Fruit fly (Drosophila melanogaster) whole organism, embryonic: ENCODE data around the gene CG6290.
A peak's percentile ranks its signal among the peaks of the same experiment; 100 is the strongest.

ENCODE experiments used
- CG1024 ChIP-seq: fragments of 200-800 bp; sonication (Bioruptor generic); IDR thresholded peaks from 2 replicates; pipeline ENCODE4 v1.3.6; 2022; ENCODE audit warnings: missing biosample characterization, missing genetic modification characterization
- CG10654 ChIP-seq: fragments of 200-800 bp; sonication (Bioruptor generic); optimal IDR thresholded peaks from 2 replicates; lab custom pipeline; 2016; ENCODE audit warnings: missing biosample characterization, missing genetic modification characterization
- CG12942 ChIP-seq: fragments of 200-800 bp; sonication (Bioruptor generic); optimal IDR thresholded peaks from 3 replicates; lab custom pipeline; 2016; ENCODE audit warnings: missing biosample characterization, missing genetic modification characterization
- CG1529 ChIP-seq: fragments of 200-800 bp; sonication (Bioruptor generic); optimal IDR thresholded peaks from 3 replicates; lab custom pipeline; 2018; ENCODE audit warnings: missing biosample characterization, missing genetic modification characterization
- CG15479 ChIP-seq: fragments of 200-800 bp; sonication (Bioruptor generic); optimal IDR thresholded peaks from 3 replicates; lab custom pipeline; 2019; ENCODE audit warnings: missing biosample characterization, mild to moderate bottlenecking, missing genetic modification characterization, moderate library complexity
- CG1603 ChIP-seq: fragments of 200-800 bp; sonication (Bioruptor generic); optimal IDR thresholded peaks from 2 replicates; lab custom pipeline; 2019; ENCODE audit warnings: missing biosample characterization, mild to moderate bottlenecking, missing genetic modification characterization, moderate library complexity
- CG17385 ChIP-seq: fragments of 200-800 bp; sonication (Bioruptor generic); optimal IDR thresholded peaks from 3 replicates; lab custom pipeline; 2018; ENCODE audit warnings: missing biosample characterization, mild to moderate bottlenecking, missing genetic modification characterization
- CG30020 ChIP-seq: fragments of 200-800 bp; optimal IDR thresholded peaks from 2 replicates; lab custom pipeline; 2019; ENCODE audit warnings: missing biosample characterization, mild to moderate bottlenecking, missing genetic modification characterization, moderate library complexity
- CG30403 ChIP-seq: fragments of 200-800 bp; sonication (Bioruptor generic); optimal IDR thresholded peaks from 3 replicates; lab custom pipeline; 2016; ENCODE audit warnings: missing biosample characterization, missing genetic modification characterization
- CG30431 ChIP-seq: fragments of 200-800 bp; sonication (Bioruptor generic); optimal IDR thresholded peaks from 2 replicates; lab custom pipeline; 2017; ENCODE audit warnings: missing biosample characterization, missing genetic modification characterization
- CG31365 ChIP-seq: fragments of 200-800 bp; sonication (Bioruptor generic); optimal IDR thresholded peaks from 2 replicates; lab custom pipeline; 2018; ENCODE audit warnings: missing biosample characterization, mild to moderate bottlenecking, missing genetic modification characterization
- CG32532 ChIP-seq: fragments of 200-800 bp; sonication (Bioruptor generic); IDR thresholded peaks from 2 replicates; pipeline ENCODE4 v1.3.6; 2022; ENCODE audit warnings: missing biosample characterization, missing genetic modification characterization
- CG33213 ChIP-seq: fragments of 200-800 bp; sonication (Bioruptor generic); optimal IDR thresholded peaks from 3 replicates; lab custom pipeline; 2016; ENCODE audit warnings: missing biosample characterization, missing genetic modification characterization
- CG3407 ChIP-seq: fragments of 200-800 bp; sonication (Bioruptor generic); optimal IDR thresholded peaks from 2 replicates; lab custom pipeline; 2018; ENCODE audit warnings: missing biosample characterization, mild to moderate bottlenecking, missing genetic modification characterization
- CG6254 ChIP-seq: fragments of 200-800 bp; sonication (Bioruptor generic); optimal IDR thresholded peaks from 3 replicates; lab custom pipeline; 2017; ENCODE audit warnings: mild to moderate bottlenecking, missing biosample characterization, missing genetic modification reagents, missing genetic modification characterization
- CG6272 ChIP-seq: fragments of 200-800 bp; sonication (Bioruptor generic); IDR thresholded peaks from 2 replicates; pipeline ENCODE4 v1.3.6; 2022; ENCODE audit warnings: missing biosample characterization, missing genetic modification characterization
- CG8089 ChIP-seq: fragments of 200-800 bp; sonication (Bioruptor generic); optimal IDR thresholded peaks from 3 replicates; lab custom pipeline; 2016; ENCODE audit warnings: missing biosample characterization, missing genetic modification characterization
- CG8478 ChIP-seq: fragments of >200 bp; optimal IDR thresholded peaks from 2 replicates; lab custom pipeline; 2018
- CG9609 ChIP-seq: fragments of 200-800 bp; sonication (Bioruptor generic); optimal IDR thresholded peaks from 3 replicates; lab custom pipeline; 2016; ENCODE audit warnings: missing biosample characterization, missing genetic modification characterization
- CG9727 ChIP-seq: fragments of 200-800 bp; sonication (Bioruptor generic); optimal IDR thresholded peaks from 3 replicates; lab custom pipeline; 2017; ENCODE audit warnings: missing biosample characterization, mild to moderate bottlenecking, missing genetic modification characterization
- D ChIP-seq, 2 experiments: fragments of 200-800 bp in 1 of 2; fragments of >200 bp in 1 of 2; sonication (Bioruptor generic) in 1 of 2; optimal IDR thresholded peaks; 2 replicates in 1 of 2; 3 replicates in 1 of 2; lab custom pipeline; 2017; ENCODE audit warnings: mild to moderate bottlenecking in 1 of 2, missing biosample characterization in 1 of 2, missing genetic modification characterization in 1 of 2, missing genetic modification reagents in 1 of 2
- Dip2 ChIP-seq: fragments of 200-800 bp; sonication (Bioruptor generic); IDR thresholded peaks from 2 replicates; pipeline ENCODE4 v1.3.6; 2022; ENCODE audit warnings: missing biosample characterization, missing genetic modification characterization
- ERR ChIP-seq: fragments of 200-800 bp; sonication (Bioruptor generic); optimal IDR thresholded peaks from 2 replicates; lab custom pipeline; 2016; ENCODE audit warnings: missing biosample characterization, missing genetic modification characterization
- Gsc ChIP-seq: fragments of 200-800 bp; sonication (Bioruptor generic); IDR thresholded peaks from 2 replicates; pipeline ENCODE4 v1.3.6; 2022; ENCODE audit warnings: missing biosample characterization, missing genetic modification characterization
- HHEX ChIP-seq: fragments of 200-800 bp; sonication (Bioruptor generic); optimal IDR thresholded peaks from 3 replicates; lab custom pipeline; 2017; ENCODE audit warnings: missing biosample characterization, mild to moderate bottlenecking, missing genetic modification characterization, missing genetic modification reagents
- Lpt ChIP-seq: fragments of >200 bp; optimal IDR thresholded peaks from 2 replicates; lab custom pipeline; 2018; ENCODE audit warnings: missing biosample characterization, missing genetic modification characterization
- Mad ChIP-seq: fragments of 200-800 bp; sonication (Bioruptor generic); optimal IDR thresholded peaks from 2 replicates; lab custom pipeline; 2016; ENCODE audit warnings: missing biosample characterization, missing genetic modification characterization
- Nf-YA ChIP-seq: fragments of 200-800 bp; sonication (Bioruptor generic); IDR thresholded peaks from 2 replicates; pipeline ENCODE4 v1.3.6; 2022; ENCODE audit warnings: missing biosample characterization, missing genetic modification characterization
- Opbp ChIP-seq: fragments of 200-800 bp; sonication (Bioruptor generic); IDR thresholded peaks from 3 replicates; pipeline ENCODE4 v1.3.6; 2022; ENCODE audit warnings: missing biosample characterization, missing genetic modification characterization; ENCODE audit not compliant: partially characterized antibody
- Ssrp ChIP-seq: fragments of 200-800 bp; sonication (Bioruptor generic); optimal IDR thresholded peaks from 2 replicates; lab custom pipeline; 2018; ENCODE audit warnings: missing biosample characterization, mild to moderate bottlenecking, missing genetic modification characterization, moderate library complexity
- abd-A ChIP-seq: fragments of 200-800 bp; sonication (Bioruptor generic); optimal IDR thresholded peaks from 3 replicates; lab custom pipeline; 2019; ENCODE audit warnings: missing biosample characterization, mild to moderate bottlenecking, missing genetic modification characterization, moderate library complexity
- chif ChIP-seq, 2 experiments: fragments of 200-800 bp; sonication (Bioruptor generic); optimal IDR thresholded peaks; 3 replicates each; lab custom pipeline; 2016; ENCODE audit warnings: missing biosample characterization in 2 of 2, missing genetic modification characterization in 2 of 2
- chinmo ChIP-seq: fragments of 200-800 bp; sonication (Bioruptor generic); IDR thresholded peaks from 4 replicates; pipeline ENCODE4 v1.3.6; 2022; ENCODE audit warnings: missing biosample characterization, missing genetic modification characterization; ENCODE audit not compliant: partially characterized antibody
- corto ChIP-seq: fragments of 200-800 bp; sonication (Bioruptor generic); optimal IDR thresholded peaks from 2 replicates; lab custom pipeline; 2016; ENCODE audit warnings: missing biosample characterization, mild to moderate bottlenecking, missing genetic modification characterization, moderate library complexity
- danr ChIP-seq: fragments of 200-800 bp; sonication (Bioruptor generic); IDR thresholded peaks from 2 replicates; pipeline ENCODE4 v1.3.6; 2022; ENCODE audit warnings: missing biosample characterization, missing genetic modification characterization
- dm ChIP-seq: fragments of 200-800 bp; sonication (Bioruptor generic); optimal IDR thresholded peaks from 3 replicates; lab custom pipeline; 2016; ENCODE audit warnings: missing biosample characterization, missing genetic modification characterization
- ewg ChIP-seq: fragments of 200-800 bp; sonication (Bioruptor generic); optimal IDR thresholded peaks from 3 replicates; lab custom pipeline; 2017; ENCODE audit warnings: mild to moderate bottlenecking, missing biosample characterization, missing genetic modification reagents, missing genetic modification characterization
- grn ChIP-seq: fragments of 200-800 bp; sonication (Bioruptor generic); optimal IDR thresholded peaks from 3 replicates; lab custom pipeline; 2017; ENCODE audit warnings: missing biosample characterization, missing genetic modification characterization
- gt ChIP-seq: fragments of 200-800 bp; sonication (Bioruptor generic); IDR thresholded peaks from 2 replicates; pipeline ENCODE4 v1.3.6; 2022; ENCODE audit warnings: missing biosample characterization, missing genetic modification characterization
- knrl ChIP-seq: fragments of 200-800 bp; sonication (Bioruptor generic); IDR thresholded peaks from 3 replicates; pipeline ENCODE4 v1.3.6; 2022; ENCODE audit warnings: missing biosample characterization, missing genetic modification characterization; ENCODE audit not compliant: partially characterized antibody
- luna ChIP-seq: fragments of 200-800 bp; sonication (Bioruptor generic); optimal IDR thresholded peaks from 2 replicates; lab custom pipeline; 2016; ENCODE audit warnings: missing biosample characterization, missing genetic modification characterization
- prd ChIP-seq, 3 experiments: fragments of >200 bp in 2 of 3; fragments of 200-800 bp in 1 of 3; sonication (Bioruptor generic) in 1 of 3; optimal IDR thresholded peaks in 2 of 3; IDR thresholded peaks in 1 of 3; 2 replicates in 2 of 3; 3 replicates in 1 of 3; pipeline versions ENCODE4 v1.3.6 to Lab custom; 2017 to 2022; ENCODE audit warnings: missing biosample characterization in 1 of 3, missing genetic modification characterization in 1 of 3
- pzg ChIP-seq: fragments of 200-800 bp; sonication (Bioruptor generic); optimal IDR thresholded peaks from 3 replicates; lab custom pipeline; 2018; ENCODE audit warnings: missing biosample characterization, mild to moderate bottlenecking, missing genetic modification characterization, moderate library complexity
- ranshi ChIP-seq: fragments of 200-800 bp; sonication (Bioruptor generic); IDR thresholded peaks from 2 replicates; pipeline ENCODE4 v1.3.6; 2022; ENCODE audit warnings: missing biosample characterization, missing genetic modification characterization
- sd ChIP-seq: fragments of 200-800 bp; sonication (Bioruptor generic); optimal IDR thresholded peaks from 3 replicates; lab custom pipeline; 2018; ENCODE audit warnings: missing biosample characterization, mild to moderate bottlenecking, missing genetic modification characterization, moderate library complexity
- slbo ChIP-seq: fragments of 200-800 bp; sonication (Bioruptor generic); IDR thresholded peaks from 2 replicates; pipeline ENCODE4 v1.3.6; 2022; ENCODE audit warnings: missing biosample characterization, missing genetic modification characterization
- so ChIP-seq: fragments of 200-800 bp; sonication (Bioruptor generic); IDR thresholded peaks from 3 replicates; pipeline ENCODE4 v1.3.6; 2022; ENCODE audit warnings: missing biosample characterization, missing genetic modification characterization
- tin ChIP-seq: fragments of 200-800 bp; sonication (Bioruptor generic); optimal IDR thresholded peaks from 3 replicates; lab custom pipeline; 2016; ENCODE audit warnings: missing biosample characterization, missing genetic modification characterization
- toy ChIP-seq: fragments of 200-800 bp; sonication (Bioruptor generic); IDR thresholded peaks from 2 replicates; pipeline ENCODE4 v1.3.6; 2022; ENCODE audit warnings: missing biosample characterization, missing genetic modification characterization
- vnd ChIP-seq: fragments of 200-800 bp; sonication (Bioruptor generic); IDR thresholded peaks from 3 replicates; pipeline ENCODE4 v1.3.6; 2022; ENCODE audit warnings: missing biosample characterization, missing genetic modification characterization; ENCODE audit not compliant: partially characterized antibody
- yki ChIP-seq: fragments of >200 bp; optimal IDR thresholded peaks from 3 replicates; lab custom pipeline; 2018
- zfh2 ChIP-seq: fragments of 200-800 bp; sonication (Bioruptor generic); optimal IDR thresholded peaks from 2 replicates; lab custom pipeline; 2016; ENCODE audit warnings: missing biosample characterization, missing genetic modification characterization

The CG6290 gene

dm6 chrX:18407394-18407721, 29.9 kb upstream of the CG6290 start (continued):
- no peak for TF ChIP-seq D (optimal IDR thresholded peaks at IDR 0.05; lab: Kevin White, UChicago)
- TF ChIP-seq D (GFP tag; optimal IDR thresholded peaks at IDR 0.05; lab: Kevin White, UChicago) = no peak
- no peak for TF ChIP-seq so (GFP tag; lab: Robert Waterston, UW)
- no peak for TF ChIP-seq sd (tag; lab: Kevin White, UChicago)
- TF ChIP-seq CG8478 (lab: Kevin White, UChicago) = no peak
- TF ChIP-seq ewg (GFP tag; lab: Kevin White, UChicago) = no peak
- peak; percentile 16 for TF ChIP-seq ERR (GFP tag; lab: Kevin White, UChicago)
- TF ChIP-seq HHEX (GFP tag; lab: Kevin White, UChicago) = no peak
- no peak for TF ChIP-seq luna (GFP tag; lab: Kevin White, UChicago)
- no peak for TF ChIP-seq CG33213
- TF ChIP-seq CG10654 = no peak
- no peak for TF ChIP-seq yki (lab: Kevin White, UChicago)
- no peak for TF ChIP-seq toy
- no peak for TF ChIP-seq corto
- no peak for TF ChIP-seq CG12942 (GFP tag; lab: Kevin White, UChicago)
- no peak; the same call in 1 of the 2 replicates for TF ChIP-seq slbo (GFP tag; lab: Robert Waterston, UW)
- peak; percentile 26; the same call in 1 of the 2 replicates for TF ChIP-seq CG32532 (GFP tag; lab: Robert Waterston, UW)
- peak; percentile 1 for TF ChIP-seq CG9609 (GFP tag; lab: Kevin White, UChicago)
- no peak for TF ChIP-seq gt (GFP tag; lab: Robert Waterston, UW)
- TF ChIP-seq Mad (GFP tag; lab: Kevin White, UChicago) = no peak
- no peak for TF ChIP-seq knrl (GFP tag; lab: Robert Waterston, UW)
- TF ChIP-seq Opbp = no peak
- no peak for TF ChIP-seq CG30431 (GFP tag; lab: Kevin White, UChicago)
- no peak for TF ChIP-seq Nf-YA (GFP tag; lab: Robert Waterston, UW)
- no peak for TF ChIP-seq chif (GFP tag; optimal IDR thresholded peaks at IDR 0.05; lab: Kevin White, UChicago)
- no peak for TF ChIP-seq CG9727 (GFP tag; lab: Kevin White, UChicago)
- TF ChIP-seq Ssrp (tag; lab: Kevin White, UChicago) = no peak
- no peak for TF ChIP-seq pzg (GFP tag; lab: Kevin White, UChicago)
- no peak for TF ChIP-seq chinmo (GFP tag; lab: Robert Waterston, UW)
- no peak for TF ChIP-seq CG30020 (tag; lab: Kevin White, UChicago)
- TF ChIP-seq grn (GFP tag; lab: Kevin White, UChicago) = no peak
- TF ChIP-seq vnd (GFP tag; lab: Robert Waterston, UW) = no peak
- no peak for TF ChIP-seq Dip2 (GFP tag; lab: Robert Waterston, UW)
- TF ChIP-seq Lpt = no peak
- TF ChIP-seq prd (optimal IDR thresholded peaks at IDR 0.05; lab: Kevin White, UChicago) = no peak
- peak; percentile 33; the same call in 1 of the 3 replicates for TF ChIP-seq prd (GFP tag; IDR thresholded peaks at IDR 0.05; lab: Robert Waterston, UW)
- no peak for TF ChIP-seq zfh2 (GFP tag; lab: Kevin White, UChicago)
- no peak for TF ChIP-seq CG31365 (tag; lab: Kevin White, UChicago)
- no peak for TF ChIP-seq CG1024
- no peak for TF ChIP-seq CG1603 (tag; lab: Kevin White, UChicago)
- no peak for TF ChIP-seq CG17385 (GFP tag; lab: Kevin White, UChicago)
- no peak for TF ChIP-seq abd-A
- no peak for TF ChIP-seq CG3407 (GFP tag; lab: Kevin White, UChicago)
- no peak for TF ChIP-seq dm (GFP tag; lab: Kevin White, UChicago)
- TF ChIP-seq Gsc (GFP tag; lab: Robert Waterston, UW) = no peak
- TF ChIP-seq CG8089 (GFP tag; lab: Kevin White, UChicago) = no peak
- TF ChIP-seq danr (GFP tag; lab: Robert Waterston, UW) = no peak
- no peak for TF ChIP-seq CG6254 (GFP tag; lab: Kevin White, UChicago)
- no peak for TF ChIP-seq ranshi (GFP tag; lab: Robert Waterston, UW)
- TF ChIP-seq CG30403 (GFP tag; lab: Kevin White, UChicago) = peak; percentile 10
- TF ChIP-seq tin (GFP tag; lab: Kevin White, UChicago) = no peak
- TF ChIP-seq CG6272 (GFP tag; lab: Robert Waterston, UW) = no peak
- no peak for TF ChIP-seq CG15479
- no peak for TF ChIP-seq CG1529 (GFP tag; lab: Kevin White, UChicago)
